Worm (Caenorhabditis elegans) whole organism, L4 larva: ENCODE measurements around the gene str-116.

Source experiments
- egl-27 ChIP-seq: sonication (generic microtip); optimal IDR thresholded peaks from 3 replicates; lab custom pipeline; 2017; ENCODE audit warnings: missing biosample characterization, missing genetic modification reagents, missing genetic modification characterization
- mes-2 ChIP-seq: sonication (generic microtip); optimal IDR thresholded peaks from 2 replicates; lab custom pipeline; 2016; ENCODE audit warnings: missing genotype, mild to moderate bottlenecking, missing genetic modification characterization, missing compliant biosample characterization; ENCODE audit not compliant: poor library complexity, severe bottlenecking
- unc-130 ChIP-seq: sonication (generic microtip); optimal IDR thresholded peaks from 2 replicates; lab custom pipeline; 2016; ENCODE audit warnings: missing genetic modification reagents, missing genetic modification characterization, missing compliant biosample characterization

DNA sequence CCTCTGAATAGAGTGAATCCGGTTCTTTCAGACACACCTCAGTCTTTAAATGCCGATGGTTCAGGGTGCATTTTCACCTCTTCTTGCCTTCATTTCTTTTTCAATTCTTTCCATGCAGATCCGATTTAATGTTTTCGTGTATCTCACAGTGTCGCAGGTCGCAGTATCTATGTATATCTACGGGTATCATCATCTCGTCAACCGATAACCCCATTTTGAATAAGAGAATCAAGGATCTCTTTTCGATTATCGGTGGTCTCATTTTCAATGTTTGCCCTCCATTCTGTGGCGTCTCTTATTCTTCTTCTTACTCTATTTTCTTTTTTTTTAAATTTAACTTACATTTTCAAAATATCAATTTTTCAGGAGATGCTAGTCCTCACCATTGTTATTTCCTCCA lies 45.8 kb upstream of the str-116 start, which contains the start of gene T19B10.2:
- no peak for TF ChIP-seq unc-130 (GFP tag; lab: Kevin White, UChicago)
- TF ChIP-seq egl-27, result no peak
- no peak for TF ChIP-seq mes-2
